Worm (Caenorhabditis elegans): ENCODE data around the gene hlh-8.

Gene hlh-8

ce11 chrX:8155969-8156368 is 39.7 kb downstream of the hlh-8 start (continued):
- 0 out of 2 replicates have a peak, but pooled peaks have one; percentile 9 for TF ChIP-seq snpc-1.2 (GFP tag; IDR thresholded peaks at IDR 0.05)
- TF ChIP-seq nhr-237 (tag; optimal IDR thresholded peaks at IDR 0.05): no peak
- TF ChIP-seq zip-2 (tag; optimal IDR thresholded peaks at IDR 0.05): no peak
- no peak for TF ChIP-seq lir-3 (tag; optimal IDR thresholded peaks at IDR 0.05)

- TF ChIP-seq ceh-44 (GFP tag; IDR thresholded peaks at IDR 0.05) (peak; percentile 63; the same call in 1 of the 2 replicates), nhr-42 (GFP tag; IDR thresholded peaks at IDR 0.05) (0 out of 2 replicates have a peak, but pooled peaks have one; percentile 8), F26F4.8 (GFP tag; conservative IDR thresholded peaks at IDR 0.05) (0 out of 2 replicates have a peak, but pooled peaks have one; percentile 61), nhr-48 (tag; optimal IDR thresholded peaks at IDR 0.05) (no peak), hlh-11 (tag; optimal IDR thresholded peaks at IDR 0.05) (peak; percentile 32), mdt-29 (GFP tag; IDR thresholded peaks at IDR 0.05) (no peak), ztf-7 (tag; optimal IDR thresholded peaks at IDR 0.05) (peak; percentile 9), daf-8 (GFP tag; IDR thresholded peaks at IDR 0.05) (no peak), lim-7 (GFP tag; IDR thresholded peaks at IDR 0.05) (peak; percentile 83), Y105C5A.15 (GFP tag; IDR thresholded peaks at IDR 0.05) (0 out of 2 replicates have a peak, but pooled peaks have one; percentile 65), F10B5.3 (tag; optimal IDR thresholded peaks at IDR 0.05) (no peak), egl-27 (tag; optimal IDR thresholded peaks at IDR 0.05) (no peak), dmd-9 (GFP tag; IDR thresholded peaks at IDR 0.05) (no peak), mxl-2 (GFP tag; conservative IDR thresholded peaks at IDR 0.05) (no peak), nhr-6 (tag; optimal IDR thresholded peaks at IDR 0.05) (no peak), hlh-30 (tag; optimal IDR thresholded peaks at IDR 0.05; ENCODE audit: insufficient read depth) (peak; percentile 50), ZK337.2 (GFP tag; IDR thresholded peaks at IDR 0.05) (peak; percentile 68; the same call in 1 of the 2 replicates), Y48G9A.11 (GFP tag; IDR thresholded peaks at IDR 0.05) (peak; percentile 50; the same call in 1 of the 2 replicates), nhr-28 (tag; optimal IDR thresholded peaks at IDR 0.05) (peak; percentile 21), ceh-28 (tag; optimal IDR thresholded peaks at IDR 0.05) (no peak), T26A8.4 (GFP tag; IDR thresholded peaks at IDR 0.05) (peak; percentile 22; the same call in 1 of the 2 replicates), nhr-10 (tag; optimal IDR thresholded peaks at IDR 0.05) (no peak), snpc-1.2 (GFP tag; IDR thresholded peaks at IDR 0.05) (peak; percentile 73), fkh-10 (GFP tag; optimal IDR thresholded peaks at IDR 0.05) (no peak), daf-16 (GFP tag; optimal IDR thresholded peaks at IDR 0.05) (no peak), daf-16 (tag; optimal IDR thresholded peaks at IDR 0.05) (peak; percentile 34), jun-1 (tag; optimal IDR thresholded peaks at IDR 0.05) (no peak), lin-29 (GFP tag; IDR thresholded peaks at IDR 0.05) (0 out of 2 replicates have a peak, but pooled peaks have one; percentile 17), nhr-25 (tag; optimal IDR thresholded peaks at IDR 0.05; ENCODE audit: borderline replicate concordance, insufficient read depth) (no peak), ceh-62 (tag; optimal IDR thresholded peaks at IDR 0.05) (no peak), spr-3 (GFP tag; optimal IDR thresholded peaks at IDR 0.05) (no peak), nhr-102 (tag; optimal IDR thresholded peaks at IDR 0.05) (no peak), egl-43 (GFP tag; IDR thresholded peaks at IDR 0.05) (peak; percentile 78), vab-7 (GFP tag; IDR thresholded peaks at IDR 0.05) (peak; percentile 72), ama-1 (optimal IDR thresholded peaks at IDR 0.05) (no peak), mep-1 (tag; optimal IDR thresholded peaks at IDR 0.05) (peak; percentile 64), nhr-111 (GFP tag; optimal IDR thresholded peaks at IDR 0.05) (no peak), madf-5 (GFP tag; IDR thresholded peaks at IDR 0.05) (0 out of 4 replicates have a peak, but pooled peaks of 1 of the 2 experiments have one; percentile 25), lsy-2 (tag; optimal IDR thresholded peaks at IDR 0.05) (peak in 1 of 2 experiments; percentile 53), arid-1 (GFP tag; conservative IDR thresholded peaks at IDR 0.05) (peak; percentile 57; the same call in 1 of the 2 replicates), ceh-20 (GFP tag; IDR thresholded peaks at IDR 0.05) (peak; percentile 50; the same call in 1 of the 2 replicates), hmg-1.1 (GFP tag; IDR thresholded peaks at IDR 0.05) (peak; percentile 7), zfp-3 (GFP tag; conservative IDR thresholded peaks at IDR 0.05) (0 out of 2 replicates have a peak, but pooled peaks have one; percentile 41), madf-9 (GFP tag; conservative IDR thresholded peaks at IDR 0.05) (peak; percentile 35; the same call in 1 of the 2 replicates), dpl-1 (GFP tag; optimal IDR thresholded peaks at IDR 0.05) (no peak), nhr-237 (tag; optimal IDR thresholded peaks at IDR 0.05) (no peak), daf-12 (tag; optimal IDR thresholded peaks at IDR 0.05) (no peak)
Observed at ce11 chrX:8156502-8156901, 40.2 kb downstream of the hlh-8 start.
